Worm (Caenorhabditis elegans): Measurements from ENCODE around the gene his-62.

DNA sequence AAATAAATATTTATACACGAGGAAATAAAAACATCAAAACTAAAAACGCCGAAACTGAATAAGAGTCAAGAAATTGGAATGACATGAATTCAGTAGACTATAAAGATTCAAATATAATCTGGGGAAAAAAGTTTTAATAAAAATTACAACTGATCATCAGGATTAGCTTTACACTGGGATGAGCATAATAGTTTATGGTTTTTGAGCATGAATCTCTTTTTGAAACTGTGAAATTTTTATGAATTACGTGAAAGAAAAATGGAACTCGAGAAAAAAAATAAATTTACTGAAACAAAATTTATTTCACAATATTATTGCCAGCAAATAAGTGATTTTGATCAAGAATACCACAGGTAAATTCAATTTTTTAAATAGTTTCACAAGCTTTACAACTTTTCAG lies 38.8 kb upstream of the his-62 start, which contains the start of gene B0496.2:
- TF ChIP-seq pqm-1 (tag; optimal IDR thresholded peaks at IDR 0.05) (no peak), ceh-82 (tag; optimal IDR thresholded peaks at IDR 0.05) (no peak), ztf-4 (tag; optimal IDR thresholded peaks at IDR 0.05) (no peak), ceh-90 (tag; optimal IDR thresholded peaks at IDR 0.05) (no peak), unc-62 (GFP tag; optimal IDR thresholded peaks at IDR 0.05) (no peak), blmp-1 (tag; optimal IDR thresholded peaks at IDR 0.05) (no peak), nhr-76 (tag; optimal IDR thresholded peaks at IDR 0.05) (no peak), jun-1 (tag; optimal IDR thresholded peaks at IDR 0.05) (no peak), fos-1 (tag; optimal IDR thresholded peaks at IDR 0.05) (no peak), aly-2 (tag; optimal IDR thresholded peaks at IDR 0.05) (no peak), hlh-4 (tag; optimal IDR thresholded peaks at IDR 0.05) (no peak), nhr-28 (tag; optimal IDR thresholded peaks at IDR 0.05) (no peak), skn-1 (tag; optimal IDR thresholded peaks at IDR 0.05) (no peak)
